Fruit fly (Drosophila melanogaster): ENCODE data around the gene Ork1.

Gene Ork1

DNA sequence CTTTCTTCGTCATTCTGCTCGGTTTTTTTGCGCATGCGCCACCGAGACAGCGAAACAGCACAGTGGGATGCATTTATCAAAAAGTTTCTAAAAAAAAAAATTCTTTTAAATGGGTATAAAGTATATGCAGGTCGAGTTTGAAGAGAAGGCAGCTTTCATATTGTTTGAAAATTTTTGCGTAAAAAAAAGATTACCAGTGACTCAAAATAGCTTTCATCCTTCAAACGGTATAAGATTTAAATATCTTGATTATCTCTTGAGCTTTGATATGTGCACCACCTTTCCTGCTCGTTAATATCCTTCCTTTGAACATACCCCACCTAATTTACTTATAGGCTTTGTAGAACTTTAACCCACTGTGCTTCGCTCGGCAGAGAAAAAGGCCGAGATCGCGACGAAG, 14.0 kb upstream of the Ork1 start (continued):
- peak; percentile 53; the same call in 1 of the 3 replicates for TF ChIP-seq Aef1 (GFP tag; IDR thresholded peaks at IDR 0.05)

DNA sequence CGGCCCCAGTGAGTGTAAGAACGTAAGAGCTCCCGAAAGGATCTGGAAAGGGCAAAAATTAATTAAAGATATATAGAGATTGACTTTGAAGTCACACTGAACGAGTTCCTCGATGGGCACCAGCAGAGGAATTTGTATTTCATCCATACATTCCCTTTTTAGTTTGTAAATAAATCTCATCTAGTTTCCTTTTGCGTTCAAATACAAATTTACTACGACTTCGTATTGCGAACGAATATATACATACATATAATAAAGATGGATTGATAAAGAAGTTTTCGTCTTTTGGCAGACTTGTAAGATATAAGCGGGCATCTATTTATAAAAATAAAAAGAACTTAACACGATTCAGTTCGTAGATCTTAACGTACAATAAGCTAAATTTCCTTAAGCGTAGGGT, 8.6 kb upstream of the Ork1 start, which contains the start of gene CG15208:
TSS of gene CG15208 (plus strand) at position 301 of the 400 bp plus-strand sequence.
- TF ChIP-seq CG8290 (GFP tag; optimal IDR thresholded peaks at IDR 0.05) (no peak), CG8290 (tag; optimal IDR thresholded peaks at IDR 0.05) (no peak), unc-4 (GFP tag; IDR thresholded peaks at IDR 0.05; ENCODE audit: partially characterized antibody) (0 out of 2 replicates have a peak, but pooled peaks have one; percentile 1)

DNA sequence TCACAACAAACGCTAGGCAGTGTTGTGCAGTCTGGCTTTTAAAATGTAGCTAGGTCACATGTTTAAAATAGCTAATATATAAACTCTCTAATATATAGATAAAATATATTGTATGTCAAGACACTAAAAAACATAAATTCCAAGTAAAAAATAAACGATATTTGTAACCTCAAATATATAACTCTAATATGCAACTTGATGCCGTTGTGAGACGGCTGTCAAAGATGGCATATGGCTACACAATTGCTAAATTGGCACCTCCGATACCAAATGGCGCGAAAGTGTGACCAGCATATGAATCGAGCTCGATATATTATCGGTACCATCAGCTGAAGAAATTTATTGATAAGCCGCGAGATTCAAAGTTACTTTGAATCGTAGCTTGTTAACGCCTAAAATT, 8.2 kb upstream of the Ork1 start, which contains the start of gene CG1582:
TSS of gene CG1582 (minus strand) at position 71 of the 400 bp plus-strand sequence.
- TF ChIP-seq Nf-YB (GFP tag; optimal IDR thresholded peaks at IDR 0.05) (no peak), CG11085 (GFP tag; IDR thresholded peaks at IDR 0.05) (no peak), al (GFP tag; IDR thresholded peaks at IDR 0.05) (peak; percentile 34; the same call in 1 of the 2 replicates), CG10274 (GFP tag; optimal IDR thresholded peaks at IDR 0.05) (no peak), YL-1 (GFP tag; optimal IDR thresholded peaks at IDR 0.05) (peak; percentile 14), pfk (GFP tag; optimal IDR thresholded peaks at IDR 0.05) (no peak), z (GFP tag; IDR thresholded peaks at IDR 0.05) (no peak), CG6175 (GFP tag; IDR thresholded peaks at IDR 0.05) (no peak), lbe (GFP tag; optimal IDR thresholded peaks at IDR 0.05) (no peak), pb (GFP tag; optimal IDR thresholded peaks at IDR 0.05) (no peak), CG7745 (tag; optimal IDR thresholded peaks at IDR 0.05) (no peak), CG8388 (GFP tag; optimal IDR thresholded peaks at IDR 0.05) (peak; percentile 83), CG12744 (GFP tag; optimal IDR thresholded peaks at IDR 0.05) (no peak), sug (tag; optimal IDR thresholded peaks at IDR 0.05) (no peak), btn (GFP tag; optimal IDR thresholded peaks at IDR 0.05) (no peak), vvl (GFP tag; IDR thresholded peaks at IDR 0.05) (no peak), wek (GFP tag; optimal IDR thresholded peaks at IDR 0.05) (no peak), knrl (GFP tag; IDR thresholded peaks at IDR 0.05; ENCODE audit: partially characterized antibody) (peak; percentile 27; the same call in 1 of the 3 replicates), Bteb2 (GFP tag; optimal IDR thresholded peaks at IDR 0.05) (no peak), h (optimal IDR thresholded peaks at IDR 0.05) (no peak), CG9215 (GFP tag; IDR thresholded peaks at IDR 0.05) (0 out of 2 replicates have a peak, but pooled peaks have one; percentile 20), CG14710 (tag; optimal IDR thresholded peaks at IDR 0.05) (peak; percentile 59), Hmx (GFP tag; optimal IDR thresholded peaks at IDR 0.05) (no peak), seq (GFP tag; IDR thresholded peaks at IDR 0.05) (no peak), Med (GFP tag) (peak; percentile 51), CG16779 (GFP tag; IDR thresholded peaks at IDR 0.05) (no peak), ken (GFP tag; IDR thresholded peaks at IDR 0.05) (no peak), CG16813 (GFP tag; IDR thresholded peaks at IDR 0.05; ENCODE audit: partially characterized antibody) (0 out of 3 replicates have a peak, but pooled peaks have one; percentile 42), unc-4 (GFP tag; IDR thresholded peaks at IDR 0.05; ENCODE audit: partially characterized antibody) (peak; percentile 42; the same call in 1 of the 2 replicates), CG15269 (tag; optimal IDR thresholded peaks at IDR 0.05) (no peak), CG14860 (GFP tag; IDR thresholded peaks at IDR 0.05; ENCODE audit: partially characterized antibody) (0 out of 3 replicates have a peak, but pooled peaks have one; percentile 27), CHES-1-like (GFP tag; optimal IDR thresholded peaks at IDR 0.05) (no peak), Taf1 (GFP tag; IDR thresholded peaks at IDR 0.05) (no peak), Dref (GFP tag; IDR thresholded peaks at IDR 0.05) (peak; percentile 70), chif (GFP tag; optimal IDR thresholded peaks at IDR 0.05) (no peak), CG30431 (GFP tag; optimal IDR thresholded peaks at IDR 0.05) (no peak), CG15073 (GFP tag; optimal IDR thresholded peaks at IDR 0.05) (no peak), CG7271 (tag; optimal IDR thresholded peaks at IDR 0.05) (no peak), Aef1 (GFP tag; IDR thresholded peaks at IDR 0.05) (no peak), Hr3 (GFP tag; optimal IDR thresholded peaks at IDR 0.05) (no peak), MBD-R2 (GFP tag; IDR thresholded peaks at IDR 0.05) (peak; percentile 78), gsb-n (tag; optimal IDR thresholded peaks at IDR 0.05) (no peak), Drgx (GFP tag; IDR thresholded peaks at IDR 0.05) (no peak), CG4404 (GFP tag; IDR thresholded peaks at IDR 0.05) (no peak), CG31365 (tag; optimal IDR thresholded peaks at IDR 0.05) (no peak)

Measured in whole organism, embryonic.